Worm (Caenorhabditis elegans) whole organism, early embryonic: ENCODE measurements around the gene fdgt-1.
"Not testable (repeated sequence)": the region's sequence is repeated elsewhere in the genome, so short reads cannot be mapped to it uniquely, and the experiment has no call there.

Source experiments
- ceh-36 ChIP-seq: sonication (generic microtip); optimal IDR thresholded peaks from 2 replicates; lab custom pipeline; 2016; ENCODE audit warnings: missing genetic modification characterization, inconsistent platforms, missing compliant biosample characterization
- pes-1 ChIP-seq: fragments of 200-800 bp; sonication (Bioruptor generic); IDR thresholded peaks from 2 replicates; pipeline ENCODE4 v1.3.6; 2022; ENCODE audit warnings: missing genetic modification reagents, missing genetic modification characterization, missing compliant biosample characterization
- tbx-11 ChIP-seq: fragments of 200-800 bp; sonication (Bioruptor generic); IDR thresholded peaks from 2 replicates; pipeline ENCODE4 v1.3.6; 2022; ENCODE audit warnings: missing genetic modification characterization, missing compliant biosample characterization

fdgt-1 gene

DNA sequence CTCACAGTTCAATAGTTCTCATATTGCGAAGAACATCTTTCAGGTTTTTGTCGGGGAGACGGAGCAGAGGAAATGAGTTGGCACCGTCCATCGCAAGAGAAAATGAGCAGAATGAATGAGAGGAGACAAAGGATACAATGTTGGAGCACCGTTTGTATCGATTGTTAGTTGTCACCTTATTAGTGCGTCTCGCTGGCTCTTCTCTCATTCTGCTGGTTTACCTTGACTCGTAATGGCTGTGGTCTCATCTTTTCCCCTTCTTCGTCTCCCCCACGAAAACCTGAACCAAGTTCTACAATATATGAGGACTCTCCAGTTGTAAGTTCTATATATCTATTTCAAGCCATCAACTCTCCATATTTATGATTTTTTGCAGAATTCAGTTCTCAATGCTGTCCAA, 51.9 kb downstream of the fdgt-1 start, which contains the start of the genes fbxb-54 and fbxb-50:
Gene fbxb-54 (minus strand): TSS at position 101 of the 400 bp plus-strand sequence.
Gene fbxb-50 (plus strand): TSS at position 227 of the 400 bp plus-strand sequence.
- TF ChIP-seq pes-1; tbx-11 (GFP tag; lab: Robert Waterston, UW); ceh-36 (tag; lab: Kevin White, UChicago): not testable (repeated sequence)
